Worm (Caenorhabditis elegans) whole organism, L1 larva: ENCODE measurements around the gene ZC15.1.

Source experiments
- ama-1 ChIP-seq: fragments of 150-350 bp; optimal IDR thresholded peaks from 2 replicates; lab custom pipeline; 2014
- ceh-82 ChIP-seq, 3 experiments: fragments of 150-350 bp in 1 of 3; sonication (generic microtip) in 2 of 3; optimal IDR thresholded peaks; 2 replicates each; lab custom pipeline; 2014 to 2017; ENCODE audit warnings: missing biosample characterization in 3 of 3, missing genetic modification characterization in 3 of 3
- dpl-1 ChIP-seq, 3 experiments: fragments of 150-350 bp in 2 of 3; sonication (generic microtip) in 1 of 3; optimal IDR thresholded peaks; 2 replicates each; lab custom pipeline; 2014 to 2017; ENCODE audit warnings: missing biosample characterization in 3 of 3, missing genetic modification characterization in 3 of 3, missing genetic modification reagents in 3 of 3
- egl-27 ChIP-seq, 2 experiments: fragments of 150-350 bp in 1 of 2; sonication (generic microtip); optimal IDR thresholded peaks; 3 replicates each; lab custom pipeline; 2017 to 2018; ENCODE audit warnings: missing biosample characterization in 2 of 2, missing genetic modification characterization in 2 of 2, missing genetic modification reagents in 2 of 2
- elt-3 ChIP-seq, 6 experiments: fragments of 150-350 bp in 1 of 6; sonication (generic microtip); optimal IDR thresholded peaks; 2 replicates each; lab custom pipeline; 2017 to 2018; ENCODE audit warnings: missing biosample characterization in 6 of 6, missing genetic modification characterization in 6 of 6, inconsistent platforms in 1 of 6
- lin-39 ChIP-seq: fragments of 150-350 bp; optimal IDR thresholded peaks from 2 replicates; lab custom pipeline; 2014; ENCODE audit warnings: missing biosample characterization, missing genetic modification reagents, missing genetic modification characterization
- nhr-12 ChIP-seq: sonication (generic microtip); optimal IDR thresholded peaks from 2 replicates; lab custom pipeline; 2017; ENCODE audit warnings: missing biosample characterization, missing genetic modification characterization
- sup-37 ChIP-seq: fragments of 200-800 bp; sonication (Bioruptor generic); optimal IDR thresholded peaks from 2 replicates; lab custom pipeline; 2018; ENCODE audit warnings: mild to moderate bottlenecking, missing genetic modification characterization, missing compliant biosample characterization
- tbx-2 ChIP-seq: sonication (generic microtip); optimal IDR thresholded peaks from 2 replicates; lab custom pipeline; 2016; ENCODE audit warnings: missing genetic modification characterization, missing compliant biosample characterization
- unc-130 ChIP-seq: fragments of 150-350 bp; optimal IDR thresholded peaks from 2 replicates; lab custom pipeline; 2017; ENCODE audit warnings: missing biosample characterization, missing genetic modification characterization, inconsistent platforms
- unc-62 ChIP-seq: fragments of 150-350 bp; optimal IDR thresholded peaks from 2 replicates; lab custom pipeline; 2014; ENCODE audit warnings: missing biosample characterization, missing genetic modification reagents, missing genetic modification characterization

ce11 chrV:20305803-20306202 is at the start of gene ZC15.1:
- TF ChIP-seq unc-130 (tag; lab: Kevin White, UChicago) = no peak
- no peak for TF ChIP-seq egl-27 (tag; optimal IDR thresholded peaks at IDR 0.05; lab: Kevin White, UChicago)
- TF ChIP-seq tbx-2 (tag; lab: Kevin White, UChicago) = no peak
- no peak for TF ChIP-seq nhr-12 (tag; lab: Kevin White, UChicago)
- TF ChIP-seq unc-62 = no peak
- TF ChIP-seq lin-39 (tag; lab: Kevin White, UChicago) = no peak
- no peak for TF ChIP-seq elt-3 (tag; optimal IDR thresholded peaks at IDR 0.05; lab: Kevin White, UChicago)
- no peak for TF ChIP-seq dpl-1 (GFP tag; optimal IDR thresholded peaks at IDR 0.05; lab: Kevin White, UChicago)
- no peak for TF ChIP-seq sup-37 (GFP tag; lab: Kevin White, UChicago)
- TF ChIP-seq ama-1 (lab: Kevin White, UChicago) = no peak
- no peak for TF ChIP-seq ceh-82 (tag; optimal IDR thresholded peaks at IDR 0.05; lab: Kevin White, UChicago)
